Fruit fly (Drosophila melanogaster) whole organism, embryonic: ENCODE data around the gene SMSr.

Experiments used
- Asciz ChIP-seq: fragments of 200-800 bp; sonication (Bioruptor generic); optimal IDR thresholded peaks from 2 replicates; lab custom pipeline; 2017; ENCODE audit warnings: missing biosample characterization, mild to moderate bottlenecking, missing genetic modification characterization, missing genetic modification reagents
- Bdp1 ChIP-seq: fragments of 200-800 bp; sonication (Bioruptor generic); optimal IDR thresholded peaks from 3 replicates; lab custom pipeline; 2016; ENCODE audit warnings: missing biosample characterization, missing genetic modification characterization
- CG10321 ChIP-seq: fragments of 200-800 bp; sonication (Bioruptor generic); IDR thresholded peaks from 2 replicates; pipeline ENCODE4 v1.3.6; 2022; ENCODE audit warnings: missing biosample characterization, missing genetic modification characterization
- CG12299 ChIP-seq: fragments of 200-800 bp; sonication (Bioruptor generic); optimal IDR thresholded peaks from 2 replicates; lab custom pipeline; 2018; ENCODE audit warnings: missing biosample characterization, mild to moderate bottlenecking, missing genetic modification characterization
- CG13296 ChIP-seq: fragments of 200-800 bp; sonication (Bioruptor generic); optimal IDR thresholded peaks from 3 replicates; lab custom pipeline; 2018; ENCODE audit warnings: missing biosample characterization, mild to moderate bottlenecking, missing genetic modification characterization
- CG14667 ChIP-seq: fragments of 200-800 bp; sonication (Bioruptor generic); IDR thresholded peaks from 2 replicates; pipeline ENCODE4 v1.3.6; 2022; ENCODE audit warnings: missing biosample characterization, missing genetic modification characterization
- CG16779 ChIP-seq: fragments of 200-800 bp; sonication (Bioruptor generic); IDR thresholded peaks from 2 replicates; pipeline ENCODE4 v1.3.6; 2022; ENCODE audit warnings: missing biosample characterization, missing genetic modification characterization
- CG17912 ChIP-seq: fragments of 200-800 bp; sonication (Bioruptor generic); optimal IDR thresholded peaks from 2 replicates; lab custom pipeline; 2018; ENCODE audit warnings: missing biosample characterization, mild to moderate bottlenecking, missing genetic modification characterization
- CG18262 ChIP-seq: fragments of 200-800 bp; optimal IDR thresholded peaks from 3 replicates; lab custom pipeline; 2019; ENCODE audit warnings: missing biosample characterization, mild to moderate bottlenecking, missing genetic modification characterization, moderate library complexity
- CG30020 ChIP-seq: fragments of 200-800 bp; optimal IDR thresholded peaks from 2 replicates; lab custom pipeline; 2019; ENCODE audit warnings: missing biosample characterization, mild to moderate bottlenecking, missing genetic modification characterization, moderate library complexity
- CG34422 ChIP-seq: fragments of 200-800 bp; sonication (Bioruptor generic); IDR thresholded peaks from 3 replicates; pipeline ENCODE4 v1.3.6; 2022; ENCODE audit warnings: missing biosample characterization, missing genetic modification characterization
- CG4424 ChIP-seq: fragments of 200-800 bp; sonication (Bioruptor generic); optimal IDR thresholded peaks from 3 replicates; lab custom pipeline; 2016; ENCODE audit warnings: missing biosample characterization, missing genetic modification characterization
- CG7372 ChIP-seq: fragments of 200-800 bp; sonication (Bioruptor generic); IDR thresholded peaks from 2 replicates; pipeline ENCODE4 v1.3.6; 2022; ENCODE audit warnings: missing biosample characterization, missing genetic modification characterization
- CG7963 ChIP-seq: fragments of 200-800 bp; sonication (Bioruptor generic); IDR thresholded peaks from 3 replicates; pipeline ENCODE4 v1.3.6; 2022; ENCODE audit warnings: missing biosample characterization, missing genetic modification characterization; ENCODE audit not compliant: partially characterized antibody
- Dad ChIP-seq: fragments of 200-800 bp; sonication (Bioruptor generic); optimal IDR thresholded peaks from 3 replicates; lab custom pipeline; 2016; ENCODE audit warnings: missing biosample characterization, missing genetic modification characterization
- Dll ChIP-seq: fragments of 200-800 bp; sonication (Bioruptor generic); IDR thresholded peaks from 4 replicates; pipeline ENCODE4 v1.3.6; 2022; ENCODE audit warnings: missing biosample characterization, missing genetic modification characterization; ENCODE audit not compliant: partially characterized antibody
- Elba2 ChIP-seq: fragments of 200-800 bp; sonication (Bioruptor generic); optimal IDR thresholded peaks from 3 replicates; lab custom pipeline; 2016; ENCODE audit warnings: missing biosample characterization, missing genetic modification characterization
- Ets65A ChIP-seq: fragments of 200-800 bp; sonication (Bioruptor generic); peaks from one replicate; lab custom pipeline; 2016; ENCODE audit warnings: missing biosample characterization, missing genetic modification characterization
- Ets97D ChIP-seq: fragments of 200-800 bp; sonication (Bioruptor generic); optimal IDR thresholded peaks from 3 replicates; lab custom pipeline; 2016; ENCODE audit warnings: missing biosample characterization, missing genetic modification characterization
- Lim3 ChIP-seq: fragments of 200-800 bp; sonication (Bioruptor generic); IDR thresholded peaks from 2 replicates; pipeline ENCODE4 v1.3.6; 2022; ENCODE audit warnings: missing biosample characterization, missing genetic modification characterization
- MESR4 ChIP-seq: fragments of 200-800 bp; sonication (Bioruptor generic); optimal IDR thresholded peaks from 2 replicates; lab custom pipeline; 2018; ENCODE audit warnings: missing biosample characterization, mild to moderate bottlenecking, missing genetic modification characterization, moderate library complexity
- Mes4 ChIP-seq: fragments of 200-800 bp; sonication (Bioruptor generic); optimal IDR thresholded peaks from 2 replicates; lab custom pipeline; 2016; ENCODE audit warnings: missing biosample characterization, missing genetic modification characterization
- Myb ChIP-seq: fragments of 200-800 bp; sonication (Bioruptor generic); optimal IDR thresholded peaks from 2 replicates; lab custom pipeline; 2016; ENCODE audit warnings: missing biosample characterization, missing genetic modification characterization
- Nf-YC ChIP-seq: fragments of 200-800 bp; optimal IDR thresholded peaks from 3 replicates; lab custom pipeline; 2019; ENCODE audit warnings: missing biosample characterization, mild to moderate bottlenecking, missing genetic modification characterization, moderate library complexity
- Scr ChIP-seq: fragments of 200-800 bp; sonication (Bioruptor generic); IDR thresholded peaks from 2 replicates; pipeline ENCODE4 v1.3.6; 2022; ENCODE audit warnings: missing biosample characterization, missing genetic modification characterization; ENCODE audit not compliant: partially characterized antibody
- TFAM ChIP-seq: fragments of 200-800 bp; sonication (Bioruptor generic); optimal IDR thresholded peaks from 2 replicates; lab custom pipeline; 2017; ENCODE audit warnings: missing biosample characterization, missing genetic modification characterization, inconsistent platforms
- Xrp1 ChIP-seq: fragments of 200-800 bp; sonication (Bioruptor generic); IDR thresholded peaks from 2 replicates; pipeline ENCODE4 v1.3.6; 2022; ENCODE audit warnings: missing biosample characterization, missing genetic modification characterization
- aop ChIP-seq: fragments of 200-800 bp; sonication (Bioruptor generic); IDR thresholded peaks from 2 replicates; pipeline ENCODE4 v1.3.6; 2022; ENCODE audit warnings: missing biosample characterization, missing genetic modification characterization
- ap ChIP-seq: fragments of 200-800 bp; sonication (Bioruptor generic); IDR thresholded peaks from 2 replicates; pipeline ENCODE4 v1.3.6; 2022; ENCODE audit warnings: missing biosample characterization, missing genetic modification characterization
- ase ChIP-seq: fragments of 200-800 bp; sonication (Bioruptor generic); IDR thresholded peaks from 3 replicates; pipeline ENCODE4 v1.3.6; 2022; ENCODE audit warnings: missing biosample characterization, missing genetic modification characterization
- bbx ChIP-seq: fragments of 200-800 bp; sonication (Bioruptor generic); IDR thresholded peaks from 2 replicates; pipeline ENCODE4 v1.3.6; 2022; ENCODE audit warnings: missing biosample characterization, missing genetic modification characterization; ENCODE audit not compliant: partially characterized antibody
- cato ChIP-seq: fragments of 200-800 bp; sonication (Bioruptor generic); optimal IDR thresholded peaks from 2 replicates; lab custom pipeline; 2016; ENCODE audit warnings: missing biosample characterization, missing genetic modification characterization, borderline replicate concordance
- dm ChIP-seq: fragments of 200-800 bp; sonication (Bioruptor generic); optimal IDR thresholded peaks from 3 replicates; lab custom pipeline; 2016; ENCODE audit warnings: missing biosample characterization, missing genetic modification characterization
- dmrt11E ChIP-seq: fragments of 200-800 bp; sonication (Bioruptor generic); optimal IDR thresholded peaks from 3 replicates; lab custom pipeline; 2018; ENCODE audit warnings: missing biosample characterization, mild to moderate bottlenecking, missing genetic modification characterization, moderate library complexity
- dmrt99B ChIP-seq: fragments of 200-800 bp; sonication (Bioruptor generic); optimal IDR thresholded peaks from 2 replicates; lab custom pipeline; 2018; ENCODE audit warnings: missing biosample characterization, mild to moderate bottlenecking, missing genetic modification characterization, moderate library complexity
- eve ChIP-seq, 2 experiments: fragments of >200 bp; optimal IDR thresholded peaks; 2 replicates each; lab custom pipeline; 2017; ENCODE audit warnings: missing biosample characterization in 2 of 2, missing genetic modification characterization in 2 of 2
- her ChIP-seq: fragments of 200-800 bp; sonication (Bioruptor generic); optimal IDR thresholded peaks from 2 replicates; lab custom pipeline; 2016; ENCODE audit warnings: missing biosample characterization, missing genetic modification characterization
- knrl ChIP-seq: fragments of 200-800 bp; sonication (Bioruptor generic); IDR thresholded peaks from 3 replicates; pipeline ENCODE4 v1.3.6; 2022; ENCODE audit warnings: missing biosample characterization, missing genetic modification characterization; ENCODE audit not compliant: partially characterized antibody
- nmo ChIP-seq: fragments of 200-800 bp; sonication (Bioruptor generic); optimal IDR thresholded peaks from 2 replicates; lab custom pipeline; 2018; ENCODE audit warnings: missing biosample characterization, mild to moderate bottlenecking, missing genetic modification characterization, moderate library complexity
- pan ChIP-seq, 4 experiments: fragments of >200 bp in 3 of 4; fragments of 200-800 bp in 1 of 4; sonication (Bioruptor generic) in 1 of 4; optimal IDR thresholded peaks in 3 of 4; IDR thresholded peaks in 1 of 4; 2 replicates each; pipeline versions ENCODE4 v1.3.6 to Lab custom; 2017 to 2022; ENCODE audit warnings: missing biosample characterization in 2 of 4, missing genetic modification characterization in 2 of 4, mixed read lengths in 1 of 4
- run ChIP-seq: fragments of 200-800 bp; sonication (Bioruptor generic); optimal IDR thresholded peaks from 3 replicates; lab custom pipeline; 2018; ENCODE audit warnings: missing biosample characterization, mild to moderate bottlenecking, missing genetic modification characterization
- sisA ChIP-seq: fragments of 200-800 bp; sonication (Bioruptor generic); IDR thresholded peaks from 2 replicates; pipeline ENCODE4 v1.3.6; 2022; ENCODE audit warnings: missing biosample characterization, missing genetic modification characterization
- slou ChIP-seq: fragments of 200-800 bp; sonication (Bioruptor generic); optimal IDR thresholded peaks from 3 replicates; lab custom pipeline; 2016; ENCODE audit warnings: missing biosample characterization, missing genetic modification characterization
- tin ChIP-seq: fragments of 200-800 bp; sonication (Bioruptor generic); optimal IDR thresholded peaks from 3 replicates; lab custom pipeline; 2016; ENCODE audit warnings: missing biosample characterization, missing genetic modification characterization
- tio ChIP-seq: fragments of 200-800 bp; sonication (Bioruptor generic); optimal IDR thresholded peaks from 2 replicates; lab custom pipeline; 2017; ENCODE audit warnings: missing biosample characterization, missing genetic modification characterization, inconsistent platforms
- tna ChIP-seq: fragments of 200-800 bp; sonication (Bioruptor generic); IDR thresholded peaks from 2 replicates; pipeline ENCODE4 v1.3.6; 2022; ENCODE audit warnings: missing biosample characterization, missing genetic modification characterization; ENCODE audit not compliant: partially characterized antibody
- twi ChIP-seq: fragments of 200-800 bp; optimal IDR thresholded peaks from 2 replicates; lab custom pipeline; 2019; ENCODE audit warnings: missing biosample characterization, mild to moderate bottlenecking, missing genetic modification characterization, moderate library complexity
- wdn ChIP-seq: fragments of 200-800 bp; sonication (Bioruptor generic); IDR thresholded peaks from 2 replicates; pipeline ENCODE4 v1.3.6; 2022; ENCODE audit warnings: missing biosample characterization, missing genetic modification characterization
- zfh2 ChIP-seq: fragments of 200-800 bp; sonication (Bioruptor generic); optimal IDR thresholded peaks from 2 replicates; lab custom pipeline; 2016; ENCODE audit warnings: missing biosample characterization, missing genetic modification characterization

Gene SMSr

DNA sequence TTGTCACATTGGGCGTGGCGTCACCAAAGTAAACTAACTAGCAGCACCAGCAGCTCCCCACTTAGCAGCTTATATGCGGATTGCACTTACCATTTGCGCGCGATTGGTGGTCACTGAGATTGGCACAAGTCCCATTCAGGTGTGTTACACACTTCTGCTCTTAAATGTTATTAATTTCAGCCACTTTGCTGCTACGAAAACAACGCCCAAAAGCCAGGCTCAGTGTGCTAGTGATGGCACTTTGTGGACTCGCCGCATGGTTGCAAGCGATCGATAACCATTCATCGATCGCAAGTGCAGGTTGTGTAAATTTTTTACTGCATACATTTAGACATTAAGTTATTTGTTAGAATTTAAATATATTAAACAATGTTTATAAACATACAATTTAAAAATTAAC is 46.3 kb downstream of the SMSr start, which contains the start of the genes wrm1 and wrm2 (continued):
- peak; percentile 42 for TF ChIP-seq nmo (GFP tag; lab: Kevin White, UChicago)
- TF ChIP-seq aop (GFP tag; lab: Robert Waterston, UW) = no peak
- no peak for TF ChIP-seq CG7372
- TF ChIP-seq knrl = peak; percentile 56; the same call in 1 of the 3 replicates
- no peak for TF ChIP-seq dmrt99B (tag; lab: Kevin White, UChicago)
- peak; percentile 79 for TF ChIP-seq bbx (GFP tag; lab: Robert Waterston, UW)
- peak; percentile 7 for TF ChIP-seq CG30020 (tag; lab: Kevin White, UChicago)
- TF ChIP-seq ap (GFP tag; lab: Robert Waterston, UW) = no peak
- TF ChIP-seq twi (tag; lab: Kevin White, UChicago) = no peak
- no peak for TF ChIP-seq Mes4 (GFP tag; lab: Kevin White, UChicago)
- no peak for TF ChIP-seq CG14667
- no peak for TF ChIP-seq CG13296 (GFP tag; lab: Kevin White, UChicago)
- no peak for TF ChIP-seq sisA (GFP tag; lab: Robert Waterston, UW)
- TF ChIP-seq Scr (GFP tag; lab: Robert Waterston, UW) = peak; percentile 61
- no peak for TF ChIP-seq CG17912 (GFP tag; lab: Kevin White, UChicago)
- TF ChIP-seq pan (optimal IDR thresholded peaks at IDR 0.05; lab: Kevin White, UChicago) = no peak
- TF ChIP-seq pan (GFP tag; optimal IDR thresholded peaks at IDR 0.05 in 1 of 2, IDR thresholded peaks at IDR 0.05 in 1 of 2) = no peak
- peak; percentile 67 for TF ChIP-seq tna
- 0 out of 3 replicates have a peak, but pooled peaks have one; percentile 26 for TF ChIP-seq CG7963 (GFP tag; lab: Robert Waterston, UW)
- no peak for TF ChIP-seq cato (GFP tag; lab: Kevin White, UChicago)
- TF ChIP-seq dm = peak; percentile 54
- peak; percentile 69; the same call in 3 of the 4 replicates for TF ChIP-seq Dll (GFP tag; lab: Robert Waterston, UW)
- peak; percentile 10 for TF ChIP-seq Nf-YC (tag; lab: Kevin White, UChicago)
- TF ChIP-seq Ets97D = peak; percentile 56
- no peak for TF ChIP-seq tin (GFP tag; lab: Kevin White, UChicago)
- TF ChIP-seq Xrp1 (GFP tag; lab: Robert Waterston, UW) = 0 out of 2 replicates have a peak, but pooled peaks have one; percentile 5
- peak; percentile 14 for TF ChIP-seq CG4424 (GFP tag; lab: Kevin White, UChicago)
- TF ChIP-seq Elba2 (GFP tag; lab: Kevin White, UChicago) = peak; percentile 88
- TF ChIP-seq, all 482 proteins: peak for 77

DNA sequence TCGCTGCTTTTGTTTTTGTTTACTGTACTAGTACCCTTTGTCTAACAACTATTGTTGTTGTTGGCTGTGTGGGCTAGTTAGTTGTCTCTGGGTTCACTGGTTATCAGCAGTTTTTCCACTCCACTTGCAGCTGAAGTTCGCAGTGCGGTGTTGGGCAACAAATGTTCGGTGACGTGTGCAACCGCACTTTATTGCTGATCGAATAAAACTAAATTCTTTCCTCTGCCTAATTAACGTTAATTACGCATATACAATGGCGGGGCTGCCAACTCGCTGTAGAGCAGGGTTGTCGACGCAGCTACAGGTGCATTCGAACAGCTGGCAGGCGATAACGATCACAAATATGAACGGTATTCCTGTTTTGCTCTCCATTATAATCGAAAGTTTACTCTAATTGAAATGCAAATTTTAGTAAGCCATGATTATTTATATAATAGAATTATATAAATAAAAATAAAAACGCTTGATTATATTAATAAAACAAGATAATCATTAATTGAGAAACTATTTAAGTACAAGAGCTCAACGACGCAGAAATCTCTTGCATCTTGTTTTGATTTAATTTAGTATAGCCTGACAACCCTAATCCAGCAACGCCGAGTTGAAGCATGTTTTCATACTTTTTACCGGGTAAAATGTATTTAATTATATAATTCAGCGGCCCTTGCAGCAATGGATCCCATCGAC is 52.6 kb downstream of the SMSr start, which contains the start of the genes mrva, CG42307 and mus312:
Gene mrva (minus strand): TSS at position 276 of the 687 bp plus-strand sequence.
Gene CG42307 (plus strand): TSS at position 566 of the 687 bp plus-strand sequence.
Gene mus312 (plus strand): TSS at position 566 of the 687 bp plus-strand sequence.
- 0 out of 2 replicates have a peak, but pooled peaks have one; percentile 28 for TF ChIP-seq Lim3
- peak; percentile 41; the same call in 1 of the 2 replicates for TF ChIP-seq CG10321 (GFP tag; lab: Robert Waterston, UW)
- peak; percentile 92 for TF ChIP-seq CG18262 (tag; lab: Kevin White, UChicago)
- no peak for TF ChIP-seq CG16779 (GFP tag; lab: Robert Waterston, UW)
- TF ChIP-seq Asciz = no peak
- TF ChIP-seq MESR4 (GFP tag; lab: Kevin White, UChicago) = peak; percentile 96
- TF ChIP-seq her = peak; percentile 34
- peak; percentile 24 for TF ChIP-seq dm
- TF ChIP-seq ase (GFP tag; lab: Robert Waterston, UW) = peak; percentile 64; the same call in 2 of the 3 replicates
- TF ChIP-seq Bdp1 (GFP tag; lab: Kevin White, UChicago) = peak; percentile 42
- peak; percentile 86 for TF ChIP-seq CG34422 (GFP tag; lab: Robert Waterston, UW)
- peak; percentile 92 for TF ChIP-seq CG12299 (tag; lab: Kevin White, UChicago)
- no peak for TF ChIP-seq tio (GFP tag; lab: Kevin White, UChicago)
- peak; percentile 62 for TF ChIP-seq Ets65A (GFP tag; lab: Kevin White, UChicago)
- TF ChIP-seq TFAM = no peak
- TF ChIP-seq Myb = peak; percentile 1
- TF ChIP-seq eve (GFP tag; optimal IDR thresholded peaks at IDR 0.05; lab: Kevin White, UChicago) = no peak
- no peak for TF ChIP-seq zfh2 (GFP tag; lab: Kevin White, UChicago)
- peak; percentile 91 for TF ChIP-seq dmrt11E (tag; lab: Kevin White, UChicago)
- TF ChIP-seq wdn = peak; percentile 63
- peak; percentile 17 for TF ChIP-seq Dad (GFP tag; lab: Kevin White, UChicago)
- TF ChIP-seq run (tag; lab: Kevin White, UChicago) = peak; percentile 80
- TF ChIP-seq slou (GFP tag; lab: Kevin White, UChicago) = peak; percentile 54
